Fruit fly (Drosophila melanogaster) whole organism, embryonic: ENCODE results near the gene CG12054.
A peak's percentile ranks its signal among the peaks of the same experiment; 100 is the strongest.

Experiments
- Atf3 ChIP-seq: fragments of 200-800 bp; sonication (Bioruptor generic); optimal IDR thresholded peaks from 3 replicates; lab custom pipeline; 2016; ENCODE audit warnings: missing biosample characterization, missing genetic modification characterization
- CG11085 ChIP-seq: fragments of 200-800 bp; sonication (Bioruptor generic); IDR thresholded peaks from 2 replicates; pipeline ENCODE4 v1.3.6; 2022; ENCODE audit warnings: missing biosample characterization, missing genetic modification characterization
- CG11504 ChIP-seq: fragments of 200-800 bp; sonication (Bioruptor generic); optimal IDR thresholded peaks from 3 replicates; lab custom pipeline; 2019; ENCODE audit warnings: missing biosample characterization, mild to moderate bottlenecking, missing genetic modification characterization, moderate library complexity
- CG12236 ChIP-seq: fragments of 200-800 bp; sonication (Bioruptor generic); optimal IDR thresholded peaks from 2 replicates; lab custom pipeline; 2016; ENCODE audit warnings: missing biosample characterization, missing genetic modification characterization
- CG14050 ChIP-seq: fragments of 200-800 bp; sonication (Bioruptor generic); IDR thresholded peaks from 3 replicates; pipeline ENCODE4 v1.3.6; 2022; ENCODE audit warnings: missing biosample characterization, missing genetic modification characterization
- CG14441 ChIP-seq: fragments of 200-800 bp; sonication (Bioruptor generic); IDR thresholded peaks from 2 replicates; pipeline ENCODE4 v1.3.6; 2022; ENCODE audit warnings: missing biosample characterization, missing genetic modification characterization
- CG14965 ChIP-seq: fragments of 200-800 bp; sonication (Bioruptor generic); optimal IDR thresholded peaks from 2 replicates; lab custom pipeline; 2016; ENCODE audit warnings: missing biosample characterization, missing genetic modification characterization, borderline replicate concordance
- CG1529 ChIP-seq: fragments of 200-800 bp; sonication (Bioruptor generic); optimal IDR thresholded peaks from 3 replicates; lab custom pipeline; 2018; ENCODE audit warnings: missing biosample characterization, missing genetic modification characterization
- CG18619 ChIP-seq: fragments of 200-800 bp; sonication (Bioruptor generic); optimal IDR thresholded peaks from 3 replicates; lab custom pipeline; 2017; ENCODE audit warnings: missing biosample characterization, mild to moderate bottlenecking, missing genetic modification characterization
- CG3407 ChIP-seq: fragments of 200-800 bp; sonication (Bioruptor generic); optimal IDR thresholded peaks from 2 replicates; lab custom pipeline; 2018; ENCODE audit warnings: missing biosample characterization, mild to moderate bottlenecking, missing genetic modification characterization
- CG6791 ChIP-seq: fragments of 200-800 bp; sonication (Bioruptor generic); IDR thresholded peaks from 3 replicates; pipeline ENCODE4 v1.3.6; 2022; ENCODE audit warnings: missing biosample characterization, missing genetic modification characterization; ENCODE audit not compliant: partially characterized antibody
- CG6813 ChIP-seq: fragments of 200-800 bp; sonication (Bioruptor generic); optimal IDR thresholded peaks from 2 replicates; lab custom pipeline; 2017; ENCODE audit warnings: missing biosample characterization, missing genetic modification characterization, mild to moderate bottlenecking, moderate library complexity, missing genetic modification reagents
- CG7271 ChIP-seq: fragments of 200-800 bp; sonication (Bioruptor generic); optimal IDR thresholded peaks from 2 replicates; lab custom pipeline; 2018; ENCODE audit warnings: missing biosample characterization, mild to moderate bottlenecking, missing genetic modification characterization, moderate library complexity
- CG7372 ChIP-seq: fragments of 200-800 bp; sonication (Bioruptor generic); IDR thresholded peaks from 2 replicates; pipeline ENCODE4 v1.3.6; 2022; ENCODE audit warnings: missing biosample characterization, missing genetic modification characterization
- CG7928 ChIP-seq: fragments of 200-800 bp; sonication (Bioruptor generic); optimal IDR thresholded peaks from 2 replicates; lab custom pipeline; 2017; ENCODE audit warnings: missing biosample characterization, mild to moderate bottlenecking, missing genetic modification characterization
- CG8281 ChIP-seq: fragments of 200-800 bp; sonication (Bioruptor generic); optimal IDR thresholded peaks from 2 replicates; lab custom pipeline; 2018; ENCODE audit warnings: missing biosample characterization, mild to moderate bottlenecking, missing genetic modification characterization, moderate library complexity
- CG8478 ChIP-seq: fragments of >200 bp; optimal IDR thresholded peaks from 2 replicates; lab custom pipeline; 2018
- CHES-1-like ChIP-seq: fragments of 200-800 bp; sonication (Bioruptor generic); optimal IDR thresholded peaks from 2 replicates; lab custom pipeline; 2016; ENCODE audit warnings: missing biosample characterization, missing genetic modification characterization
- CrebB ChIP-seq: fragments of 200-800 bp; sonication (Bioruptor generic); optimal IDR thresholded peaks from 3 replicates; lab custom pipeline; 2018; ENCODE audit warnings: missing biosample characterization, mild to moderate bottlenecking, missing genetic modification characterization
- Doc2 ChIP-seq: fragments of 200-800 bp; sonication (Bioruptor generic); IDR thresholded peaks from 2 replicates; pipeline ENCODE4 v1.3.6; 2022; ENCODE audit warnings: missing biosample characterization, missing genetic modification characterization
- Fer2 ChIP-seq: fragments of 200-800 bp; sonication (Bioruptor generic); optimal IDR thresholded peaks from 2 replicates; lab custom pipeline; 2018; ENCODE audit warnings: missing biosample characterization, mild to moderate bottlenecking, missing genetic modification characterization, moderate library complexity
- Gsc ChIP-seq: fragments of 200-800 bp; sonication (Bioruptor generic); IDR thresholded peaks from 2 replicates; pipeline ENCODE4 v1.3.6; 2022; ENCODE audit warnings: missing biosample characterization, missing genetic modification characterization
- Hand ChIP-seq: fragments of 200-800 bp; sonication (Bioruptor generic); optimal IDR thresholded peaks from 2 replicates; lab custom pipeline; 2017; ENCODE audit warnings: mild to moderate bottlenecking, missing biosample characterization, missing genetic modification reagents, missing genetic modification characterization
- Hey ChIP-seq: fragments of 200-800 bp; sonication (Bioruptor generic); optimal IDR thresholded peaks from 3 replicates; lab custom pipeline; 2018; ENCODE audit warnings: missing biosample characterization, mild to moderate bottlenecking, missing genetic modification characterization
- Hr3 ChIP-seq: fragments of 200-800 bp; sonication (Bioruptor generic); optimal IDR thresholded peaks from 3 replicates; lab custom pipeline; 2016; ENCODE audit warnings: missing biosample characterization, missing genetic modification characterization
- Lim3 ChIP-seq: fragments of 200-800 bp; sonication (Bioruptor generic); IDR thresholded peaks from 2 replicates; pipeline ENCODE4 v1.3.6; 2022; ENCODE audit warnings: missing biosample characterization, missing genetic modification characterization
- Pdp1 ChIP-seq, 2 experiments: fragments of 200-800 bp; sonication (Bioruptor generic); optimal IDR thresholded peaks; 3 replicates each; lab custom pipeline; 2016; ENCODE audit warnings: missing biosample characterization in 2 of 2, missing genetic modification characterization in 2 of 2, mild to moderate bottlenecking in 1 of 2, moderate library complexity in 1 of 2
- ase ChIP-seq: fragments of 200-800 bp; sonication (Bioruptor generic); IDR thresholded peaks from 3 replicates; pipeline ENCODE4 v1.3.6; 2022; ENCODE audit warnings: missing biosample characterization, missing genetic modification characterization
- bab2 ChIP-seq: fragments of 200-800 bp; sonication (Bioruptor generic); optimal IDR thresholded peaks from 2 replicates; lab custom pipeline; 2016; ENCODE audit warnings: missing biosample characterization, missing genetic modification characterization
- cg ChIP-seq: fragments of 200-800 bp; sonication (Bioruptor generic); optimal IDR thresholded peaks from 3 replicates; lab custom pipeline; 2019; ENCODE audit warnings: missing biosample characterization, mild to moderate bottlenecking, missing genetic modification characterization, moderate library complexity
- chif ChIP-seq, 2 experiments: fragments of 200-800 bp; sonication (Bioruptor generic); optimal IDR thresholded peaks; 3 replicates each; lab custom pipeline; 2016; ENCODE audit warnings: missing biosample characterization in 2 of 2, missing genetic modification characterization in 2 of 2
- crol ChIP-seq: fragments of 200-800 bp; sonication (Bioruptor generic); IDR thresholded peaks from 2 replicates; pipeline ENCODE4 v1.3.6; 2022; ENCODE audit warnings: missing biosample characterization, missing genetic modification characterization
- exex ChIP-seq: fragments of 200-800 bp; sonication (Bioruptor generic); optimal IDR thresholded peaks from 4 replicates; lab custom pipeline; 2018; ENCODE audit warnings: missing biosample characterization, mild to moderate bottlenecking, missing genetic modification characterization, moderate library complexity
- fd96Cb ChIP-seq: fragments of 200-800 bp; sonication (Bioruptor generic); optimal IDR thresholded peaks from 2 replicates; lab custom pipeline; 2018; ENCODE audit warnings: missing biosample characterization, mild to moderate bottlenecking, missing genetic modification characterization, moderate library complexity
- gt ChIP-seq: fragments of 200-800 bp; sonication (Bioruptor generic); IDR thresholded peaks from 2 replicates; pipeline ENCODE4 v1.3.6; 2022; ENCODE audit warnings: missing biosample characterization, missing genetic modification characterization
- hth ChIP-seq: fragments of >200 bp; optimal IDR thresholded peaks from 2 replicates; lab custom pipeline; 2017; ENCODE audit warnings: inconsistent platforms
- insv ChIP-seq, 2 experiments: fragments of 200-800 bp; sonication (Bioruptor generic); optimal IDR thresholded peaks; 3 replicates each; lab custom pipeline; 2016 to 2018; ENCODE audit warnings: missing biosample characterization in 2 of 2, missing genetic modification characterization in 2 of 2
- jigr1 ChIP-seq: fragments of 200-800 bp; sonication (Bioruptor generic); IDR thresholded peaks from 3 replicates; pipeline ENCODE4 v1.3.6; 2022; ENCODE audit warnings: missing biosample characterization, missing genetic modification characterization
- knrl ChIP-seq: fragments of 200-800 bp; sonication (Bioruptor generic); IDR thresholded peaks from 3 replicates; pipeline ENCODE4 v1.3.6; 2022; ENCODE audit warnings: missing biosample characterization, missing genetic modification characterization; ENCODE audit not compliant: partially characterized antibody
- lbe ChIP-seq: fragments of 200-800 bp; sonication (Bioruptor generic); optimal IDR thresholded peaks from 2 replicates; lab custom pipeline; 2016; ENCODE audit warnings: missing biosample characterization, mild to moderate bottlenecking, missing genetic modification characterization
- lilli ChIP-seq: fragments of 200-800 bp; sonication (Bioruptor generic); optimal IDR thresholded peaks from 3 replicates; lab custom pipeline; 2016; ENCODE audit warnings: missing biosample characterization, missing genetic modification characterization
- maf-S ChIP-seq: fragments of 200-800 bp; sonication (Bioruptor generic); optimal IDR thresholded peaks from 2 replicates; lab custom pipeline; 2016; ENCODE audit warnings: missing biosample characterization, missing genetic modification characterization
- mirr ChIP-seq: fragments of 200-800 bp; sonication (Bioruptor generic); optimal IDR thresholded peaks from 3 replicates; lab custom pipeline; 2018; ENCODE audit warnings: missing biosample characterization, mild to moderate bottlenecking, missing genetic modification characterization
- mld ChIP-seq: fragments of 200-800 bp; sonication (Bioruptor generic); IDR thresholded peaks from 3 replicates; pipeline ENCODE4 v1.3.6; 2022; ENCODE audit warnings: missing biosample characterization, missing genetic modification characterization; ENCODE audit not compliant: partially characterized antibody
- nmo ChIP-seq: fragments of 200-800 bp; sonication (Bioruptor generic); optimal IDR thresholded peaks from 2 replicates; lab custom pipeline; 2018; ENCODE audit warnings: missing biosample characterization, mild to moderate bottlenecking, missing genetic modification characterization, moderate library complexity
- pb ChIP-seq: fragments of 200-800 bp; sonication (Bioruptor generic); optimal IDR thresholded peaks from 3 replicates; lab custom pipeline; 2016; ENCODE audit warnings: missing biosample characterization, missing genetic modification characterization
- pros ChIP-seq: fragments of 200-800 bp; sonication (Bioruptor generic); optimal IDR thresholded peaks from 3 replicates; lab custom pipeline; 2019; ENCODE audit warnings: missing biosample characterization, mild to moderate bottlenecking, missing genetic modification characterization, moderate library complexity
- psq ChIP-seq: fragments of 200-800 bp; sonication (Bioruptor generic); optimal IDR thresholded peaks from 2 replicates; lab custom pipeline; 2017; ENCODE audit warnings: missing biosample characterization, missing genetic modification characterization
- pzg ChIP-seq: fragments of 200-800 bp; sonication (Bioruptor generic); optimal IDR thresholded peaks from 3 replicates; lab custom pipeline; 2018; ENCODE audit warnings: missing biosample characterization, mild to moderate bottlenecking, missing genetic modification characterization, moderate library complexity
- sob ChIP-seq: fragments of 200-800 bp; sonication (Bioruptor generic); IDR thresholded peaks from 2 replicates; pipeline ENCODE4 v1.3.6; 2022; ENCODE audit warnings: missing biosample characterization, missing genetic modification characterization
- toy ChIP-seq: fragments of 200-800 bp; sonication (Bioruptor generic); IDR thresholded peaks from 2 replicates; pipeline ENCODE4 v1.3.6; 2022; ENCODE audit warnings: missing biosample characterization, missing genetic modification characterization
- wek ChIP-seq: fragments of 200-800 bp; sonication (Bioruptor generic); optimal IDR thresholded peaks from 3 replicates; lab custom pipeline; 2018; ENCODE audit warnings: missing biosample characterization, mild to moderate bottlenecking, missing genetic modification characterization, moderate library complexity

The CG12054 gene

DNA sequence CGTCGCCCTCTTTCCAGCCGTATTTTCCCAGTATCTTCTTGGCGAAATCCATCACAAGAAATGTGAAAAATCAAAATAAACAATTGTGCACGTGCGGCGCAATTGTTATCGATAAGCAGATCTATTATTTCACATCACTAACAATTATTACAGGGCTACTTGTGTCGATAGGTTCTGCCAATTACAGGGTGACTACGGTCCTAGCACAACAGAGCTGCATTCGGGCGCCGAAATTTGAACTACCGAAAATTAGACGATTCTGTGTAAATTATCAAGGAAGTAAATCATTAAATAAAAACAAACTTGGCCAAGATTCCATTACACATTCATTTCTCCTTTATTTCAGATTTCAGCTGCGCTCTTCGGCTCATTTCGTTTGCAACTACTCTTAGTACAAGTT, 4.7 kb upstream of the CG12054 start, which contains the start of gene CG15561 (continued):
- TF ChIP-seq CG7271 (tag; lab: Kevin White, UChicago) (peak; percentile 39), toy (GFP tag; lab: Robert Waterston, UW) (no peak), CG1529 (GFP tag; lab: Kevin White, UChicago) (peak; percentile 34), CG6813 (GFP tag; lab: Kevin White, UChicago) (no peak), Atf3 (GFP tag; lab: Kevin White, UChicago) (no peak), gt (no peak), pros (GFP tag; lab: Kevin White, UChicago) (no peak), Hr3 (GFP tag; lab: Kevin White, UChicago) (no peak), lbe (GFP tag; lab: Kevin White, UChicago) (no peak), CG18619 (peak; percentile 23), Pdp1 (GFP tag; optimal IDR thresholded peaks at IDR 0.05; lab: Kevin White, UChicago) (peak in 1 of 2 experiments; percentile 48), nmo (GFP tag; lab: Kevin White, UChicago) (peak; percentile 49), mirr (GFP tag; lab: Kevin White, UChicago) (peak; percentile 64), sob (no peak), exex (no peak), CG7372 (GFP tag; lab: Robert Waterston, UW) (no peak), CG7928 (GFP tag; lab: Kevin White, UChicago) (peak; percentile 69), CG14050 (GFP tag; lab: Robert Waterston, UW) (no peak), Hand (GFP tag; lab: Kevin White, UChicago) (no peak), Lim3 (GFP tag; lab: Robert Waterston, UW) (no peak), hth (lab: Kevin White, UChicago) (no peak), fd96Cb (tag; lab: Kevin White, UChicago) (no peak), pb (GFP tag; lab: Kevin White, UChicago) (peak; percentile 48), Fer2 (tag; lab: Kevin White, UChicago) (no peak), crol (GFP tag; lab: Robert Waterston, UW) (no peak), CG3407 (GFP tag; lab: Kevin White, UChicago) (peak; percentile 49), pzg (GFP tag; lab: Kevin White, UChicago) (peak; percentile 96), mld (GFP tag; lab: Robert Waterston, UW) (no peak), CG8281 (tag; lab: Kevin White, UChicago) (no peak), ase (GFP tag; lab: Robert Waterston, UW) (no peak), bab2 (peak; percentile 23), Doc2 (GFP tag; lab: Robert Waterston, UW) (no peak), knrl (GFP tag; lab: Robert Waterston, UW) (no peak), Hey (tag; lab: Kevin White, UChicago) (peak; percentile 6), maf-S (peak; percentile 60), jigr1 (GFP tag; lab: Robert Waterston, UW) (no peak), CG8478 (lab: Kevin White, UChicago) (no peak), CHES-1-like (peak; percentile 72), cg (no peak), Gsc (GFP tag; lab: Robert Waterston, UW) (no peak), CG12236 (GFP tag; lab: Kevin White, UChicago) (peak; percentile 20), wek (GFP tag; lab: Kevin White, UChicago) (peak; percentile 53), CG14441 (GFP tag; lab: Robert Waterston, UW) (no peak), psq (no peak), CG6791 (GFP tag; lab: Robert Waterston, UW) (no peak), CG14965 (no peak), CG11085 (no peak), insv (GFP tag; optimal IDR thresholded peaks at IDR 0.05; lab: Kevin White, UChicago) (peak in 1 of 2 experiments; percentile 31), CG11504 (tag; lab: Kevin White, UChicago) (no peak), CrebB (tag; lab: Kevin White, UChicago) (peak; percentile 64), chif (GFP tag; optimal IDR thresholded peaks at IDR 0.05; lab: Kevin White, UChicago) (peak; percentile 32 to 50), lilli (peak; percentile 61)
